Fruit fly (Drosophila melanogaster) whole organism, prepupa: ENCODE data around the gene CG9777.

Source experiments
- CG11902 ChIP-seq: fragments of 200-800 bp; sonication (Bioruptor generic); optimal IDR thresholded peaks from 3 replicates; lab custom pipeline; 2016; ENCODE audit warnings: missing biosample characterization, missing genetic modification characterization
- Ets96B ChIP-seq: fragments of 200-800 bp; optimal IDR thresholded peaks from 2 replicates; lab custom pipeline; 2019; ENCODE audit warnings: missing biosample characterization, mild to moderate bottlenecking, missing genetic modification characterization, moderate library complexity
- Hr39 ChIP-seq: fragments of 200-800 bp; sonication (Bioruptor generic); optimal IDR thresholded peaks from 2 replicates; lab custom pipeline; 2016; ENCODE audit warnings: missing biosample characterization, missing genetic modification characterization

- no peak for TF ChIP-seq Hr39 (GFP tag; lab: Kevin White, UChicago)
- no peak for TF ChIP-seq Ets96B
- no peak for TF ChIP-seq CG11902 (GFP tag; lab: Kevin White, UChicago)
Measured at dm6 chrX:16641101-16641420, 9.0 kb upstream of the CG9777 start.
